Worm (Caenorhabditis elegans): ENCODE measurements around the gene tnt-4.

The tnt-4 gene

ce11 chrV:1940472-1941221 is 52.1 kb downstream of the tnt-4 start:
- no peak for TF ChIP-seq zag-1 (tag; optimal IDR thresholded peaks at IDR 0.05)
- TF ChIP-seq C34F6.9 (tag; optimal IDR thresholded peaks at IDR 0.05): peak; percentile 10
- peak; percentile 21 for TF ChIP-seq unc-55 (GFP tag; optimal IDR thresholded peaks at IDR 0.05)

Data from whole organism, L2 larva.